Fruit fly (Drosophila melanogaster) whole organism, adult: ENCODE results near the gene CG17343.

Experiments
- CG14711 ChIP-seq: fragments of 200-800 bp; sonication (Bioruptor generic); optimal IDR thresholded peaks from 2 replicates; lab custom pipeline; 2018; ENCODE audit warnings: missing biosample characterization, mild to moderate bottlenecking, missing genetic modification characterization, moderate library complexity
- CG1620 ChIP-seq: fragments of 200-800 bp; sonication (Bioruptor generic); optimal IDR thresholded peaks from 2 replicates; lab custom pipeline; 2016; ENCODE audit warnings: missing biosample characterization, missing genetic modification characterization
- CG33017 ChIP-seq: fragments of 200-800 bp; sonication (Bioruptor generic); optimal IDR thresholded peaks from 2 replicates; lab custom pipeline; 2018; ENCODE audit warnings: missing biosample characterization, mild to moderate bottlenecking, missing genetic modification characterization, moderate library complexity
- CG7045 ChIP-seq: fragments of 200-800 bp; sonication (Bioruptor generic); optimal IDR thresholded peaks from 2 replicates; lab custom pipeline; 2017; ENCODE audit warnings: missing biosample characterization, mild to moderate bottlenecking, missing genetic modification characterization
- CG7101 ChIP-seq: fragments of 200-800 bp; sonication (Bioruptor generic); optimal IDR thresholded peaks from 2 replicates; lab custom pipeline; 2018; ENCODE audit warnings: missing biosample characterization, mild to moderate bottlenecking, missing genetic modification characterization, moderate library complexity
- Clk ChIP-seq: fragments of 200-800 bp; sonication (Bioruptor generic); optimal IDR thresholded peaks from 2 replicates; lab custom pipeline; 2017; ENCODE audit warnings: missing biosample characterization, missing genetic modification characterization
- Crg-1 ChIP-seq: fragments of 200-800 bp; sonication (Bioruptor generic); optimal IDR thresholded peaks from 2 replicates; lab custom pipeline; 2016; ENCODE audit warnings: missing biosample characterization, missing genetic modification characterization
- Hr96 ChIP-seq: fragments of 200-800 bp; sonication (Bioruptor generic); optimal IDR thresholded peaks from 2 replicates; lab custom pipeline; 2016; ENCODE audit warnings: missing biosample characterization, missing genetic modification characterization
- Mnt ChIP-seq: fragments of 200-800 bp; sonication (Bioruptor generic); optimal IDR thresholded peaks from 2 replicates; lab custom pipeline; 2016; ENCODE audit warnings: missing biosample characterization, mild to moderate bottlenecking, missing genetic modification characterization
- bab1 ChIP-seq: fragments of 200-800 bp; sonication (Bioruptor generic); optimal IDR thresholded peaks from 3 replicates; lab custom pipeline; 2019; ENCODE audit warnings: missing biosample characterization, mild to moderate bottlenecking, missing genetic modification characterization, moderate library complexity
- cic ChIP-seq: fragments of 200-800 bp; sonication (Bioruptor generic); optimal IDR thresholded peaks from 2 replicates; lab custom pipeline; 2017; ENCODE audit warnings: missing biosample characterization, mild to moderate bottlenecking, missing genetic modification characterization, moderate library complexity
- kay ChIP-seq: fragments of 200-800 bp; sonication (Bioruptor generic); peaks from one replicate; lab custom pipeline; 2016; ENCODE audit warnings: missing biosample characterization, missing genetic modification characterization, borderline replicate concordance
- ovo ChIP-seq: fragments of 200-800 bp; sonication (Bioruptor generic); optimal IDR thresholded peaks from 2 replicates; lab custom pipeline; 2016; ENCODE audit warnings: missing biosample characterization, missing genetic modification characterization
- pad ChIP-seq: fragments of 200-800 bp; sonication (Bioruptor generic); optimal IDR thresholded peaks from 3 replicates; lab custom pipeline; 2017; ENCODE audit warnings: missing biosample characterization, missing genetic modification characterization, mild to moderate bottlenecking, moderate library complexity, missing genetic modification reagents

DNA sequence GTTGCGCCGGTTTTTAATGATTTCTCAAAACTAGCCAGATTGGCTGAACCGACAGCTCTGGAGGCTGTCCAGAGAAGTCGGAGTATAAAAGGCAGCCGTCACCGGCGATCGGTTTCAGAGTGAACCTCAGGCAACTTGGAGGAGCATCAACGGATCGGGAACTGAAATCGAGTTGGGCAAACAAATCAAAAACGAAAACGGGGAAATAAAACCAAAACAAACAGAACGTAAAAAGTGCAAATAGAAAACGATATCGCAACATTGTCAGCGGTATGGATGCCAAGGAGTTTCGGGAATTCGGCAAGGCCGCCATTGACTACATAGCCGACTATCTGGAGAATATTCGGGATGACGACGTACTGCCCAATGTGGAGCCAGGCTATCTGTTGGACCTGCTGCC lies 47.0 kb downstream of the CG17343 start:
- TF ChIP-seq CG14711 (tag; lab: Kevin White, UChicago) = no peak
- no peak for TF ChIP-seq Crg-1
- no peak for TF ChIP-seq Clk
- no peak for TF ChIP-seq CG7101 (tag; lab: Kevin White, UChicago)
- no peak for TF ChIP-seq CG33017 (tag; lab: Kevin White, UChicago)
- no peak for TF ChIP-seq bab1
- no peak for TF ChIP-seq ovo (GFP tag; lab: Kevin White, UChicago)
- TF ChIP-seq cic (GFP tag; lab: Kevin White, UChicago) = no peak
- no peak for TF ChIP-seq Hr96 (GFP tag; lab: Kevin White, UChicago)
- TF ChIP-seq pad (GFP tag; lab: Kevin White, UChicago) = no peak
- TF ChIP-seq CG7045 (GFP tag; lab: Kevin White, UChicago) = no peak
- TF ChIP-seq kay = no peak
- no peak for TF ChIP-seq CG1620 (GFP tag; lab: Kevin White, UChicago)
- TF ChIP-seq Mnt (GFP tag; lab: Kevin White, UChicago) = no peak
